Fruit fly (Drosophila melanogaster) whole organism, embryonic: ENCODE measurements around the gene CG34002.

Source experiments
- Asciz ChIP-seq: fragments of 200-800 bp; sonication (Bioruptor generic); optimal IDR thresholded peaks from 2 replicates; lab custom pipeline; 2017; ENCODE audit warnings: missing biosample characterization, mild to moderate bottlenecking, missing genetic modification characterization, missing genetic modification reagents
- CG10565 ChIP-seq: fragments of 200-800 bp; sonication (Bioruptor generic); optimal IDR thresholded peaks from 3 replicates; lab custom pipeline; 2016; ENCODE audit warnings: missing biosample characterization, mild to moderate bottlenecking, missing genetic modification characterization
- CG12744 ChIP-seq: fragments of 200-800 bp; sonication (Bioruptor generic); optimal IDR thresholded peaks from 2 replicates; lab custom pipeline; 2016; ENCODE audit warnings: missing biosample characterization, missing genetic modification characterization
- CG12769 ChIP-seq: fragments of 200-800 bp; sonication (Bioruptor generic); optimal IDR thresholded peaks from 2 replicates; lab custom pipeline; 2019; ENCODE audit warnings: missing biosample characterization, mild to moderate bottlenecking, missing genetic modification characterization, moderate library complexity
- CG13296 ChIP-seq: fragments of 200-800 bp; sonication (Bioruptor generic); optimal IDR thresholded peaks from 3 replicates; lab custom pipeline; 2018; ENCODE audit warnings: missing biosample characterization, mild to moderate bottlenecking, missing genetic modification characterization
- CG14014 ChIP-seq: fragments of 200-800 bp; sonication (Bioruptor generic); IDR thresholded peaks from 2 replicates; pipeline ENCODE4 v1.3.6; 2022; ENCODE audit warnings: missing biosample characterization, missing genetic modification characterization
- CG16779 ChIP-seq: fragments of 200-800 bp; sonication (Bioruptor generic); IDR thresholded peaks from 2 replicates; pipeline ENCODE4 v1.3.6; 2022; ENCODE audit warnings: missing biosample characterization, missing genetic modification characterization
- CG17612 ChIP-seq: fragments of 200-800 bp; sonication (Bioruptor generic); IDR thresholded peaks from 2 replicates; pipeline ENCODE4 v1.3.6; 2022; ENCODE audit warnings: missing biosample characterization, missing genetic modification characterization
- CG17802 ChIP-seq: fragments of 200-800 bp; sonication (Bioruptor generic); optimal IDR thresholded peaks from 2 replicates; lab custom pipeline; 2018; ENCODE audit warnings: missing biosample characterization, mild to moderate bottlenecking, missing genetic modification characterization, moderate library complexity
- CG2678 ChIP-seq: fragments of 200-800 bp; sonication (Bioruptor generic); optimal IDR thresholded peaks from 3 replicates; lab custom pipeline; 2019; ENCODE audit warnings: missing biosample characterization, mild to moderate bottlenecking, missing genetic modification characterization, moderate library complexity
- CG31441 ChIP-seq: fragments of 200-800 bp; sonication (Bioruptor generic); IDR thresholded peaks from 2 replicates; pipeline ENCODE4 v1.3.6; 2022; ENCODE audit warnings: missing biosample characterization, missing genetic modification characterization
- CG3163 ChIP-seq: fragments of 200-800 bp; sonication (Bioruptor generic); optimal IDR thresholded peaks from 3 replicates; lab custom pipeline; 2016; ENCODE audit warnings: missing biosample characterization, missing genetic modification characterization
- CG34224 ChIP-seq: fragments of 200-800 bp; sonication (Bioruptor generic); IDR thresholded peaks from 3 replicates; pipeline ENCODE4 v1.3.6; 2022; ENCODE audit warnings: missing biosample characterization, missing genetic modification characterization; ENCODE audit not compliant: partially characterized antibody
- CG34376 ChIP-seq: fragments of 200-800 bp; sonication (Bioruptor generic); optimal IDR thresholded peaks from 2 replicates; lab custom pipeline; 2018; ENCODE audit warnings: missing biosample characterization, mild to moderate bottlenecking, missing genetic modification characterization
- CG3995 ChIP-seq: fragments of 200-800 bp; sonication (Bioruptor generic); optimal IDR thresholded peaks from 3 replicates; lab custom pipeline; 2016; ENCODE audit warnings: missing biosample characterization, missing genetic modification characterization
- CG5180 ChIP-seq: fragments of 200-800 bp; sonication (Bioruptor generic); optimal IDR thresholded peaks from 3 replicates; lab custom pipeline; 2017; ENCODE audit warnings: missing biosample characterization, missing genetic modification characterization, mild to moderate bottlenecking, moderate library complexity, missing genetic modification reagents
- CG8388 ChIP-seq: fragments of 200-800 bp; sonication (Bioruptor generic); optimal IDR thresholded peaks from 2 replicates; lab custom pipeline; 2019; ENCODE audit warnings: missing biosample characterization, mild to moderate bottlenecking, missing genetic modification characterization, moderate library complexity
- Chrac-16 ChIP-seq: fragments of 200-800 bp; sonication (Bioruptor generic); optimal IDR thresholded peaks from 3 replicates; lab custom pipeline; 2016; ENCODE audit warnings: missing biosample characterization, missing genetic modification characterization
- Dbx ChIP-seq: fragments of 200-800 bp; sonication (Bioruptor generic); IDR thresholded peaks from 3 replicates; pipeline ENCODE4 v1.3.6; 2022; ENCODE audit warnings: missing biosample characterization, missing genetic modification characterization
- Dip2 ChIP-seq: fragments of 200-800 bp; sonication (Bioruptor generic); IDR thresholded peaks from 2 replicates; pipeline ENCODE4 v1.3.6; 2022; ENCODE audit warnings: missing biosample characterization, missing genetic modification characterization
- Dip3 ChIP-seq: fragments of 200-800 bp; sonication (Bioruptor generic); optimal IDR thresholded peaks from 3 replicates; lab custom pipeline; 2016; ENCODE audit warnings: missing biosample characterization, missing genetic modification characterization
- Hand ChIP-seq: fragments of 200-800 bp; sonication (Bioruptor generic); optimal IDR thresholded peaks from 2 replicates; lab custom pipeline; 2017; ENCODE audit warnings: mild to moderate bottlenecking, missing biosample characterization, missing genetic modification reagents, missing genetic modification characterization
- Hr3 ChIP-seq: fragments of 200-800 bp; sonication (Bioruptor generic); optimal IDR thresholded peaks from 3 replicates; lab custom pipeline; 2016; ENCODE audit warnings: missing biosample characterization, missing genetic modification characterization
- Lpt ChIP-seq: fragments of >200 bp; optimal IDR thresholded peaks from 2 replicates; lab custom pipeline; 2018; ENCODE audit warnings: missing biosample characterization, missing genetic modification characterization
- Med ChIP-seq: fragments of 200-800 bp; sonication (Bioruptor generic); peaks from one replicate; lab custom pipeline; 2016; ENCODE audit warnings: missing biosample characterization, missing genetic modification characterization, mild to moderate bottlenecking, inconsistent platforms, moderate library complexity
- Mrtf ChIP-seq: fragments of 200-800 bp; sonication (Bioruptor generic); IDR thresholded peaks from 3 replicates; pipeline ENCODE4 v1.3.6; 2022; ENCODE audit warnings: missing biosample characterization, missing genetic modification characterization
- Myb ChIP-seq: fragments of 200-800 bp; sonication (Bioruptor generic); optimal IDR thresholded peaks from 2 replicates; lab custom pipeline; 2016; ENCODE audit warnings: missing biosample characterization, missing genetic modification characterization
- Nf-YB ChIP-seq: fragments of 200-800 bp; sonication (Bioruptor generic); optimal IDR thresholded peaks from 3 replicates; lab custom pipeline; 2019; ENCODE audit warnings: missing biosample characterization, mild to moderate bottlenecking, missing genetic modification characterization, moderate library complexity
- NfI ChIP-seq: fragments of 200-800 bp; sonication (Bioruptor generic); optimal IDR thresholded peaks from 3 replicates; lab custom pipeline; 2018; ENCODE audit warnings: missing biosample characterization, mild to moderate bottlenecking, missing genetic modification characterization, moderate library complexity
- Sry-β ChIP-seq: fragments of 200-800 bp; sonication (Bioruptor generic); optimal IDR thresholded peaks from 2 replicates; lab custom pipeline; 2018; ENCODE audit warnings: missing biosample characterization, mild to moderate bottlenecking, missing genetic modification characterization, moderate library complexity
- Tbp ChIP-seq: fragments of >200 bp; optimal IDR thresholded peaks from 2 replicates; lab custom pipeline; 2018; ENCODE audit warnings: missing biosample characterization, missing genetic modification characterization
- YL-1 ChIP-seq: fragments of 200-800 bp; sonication (Bioruptor generic); optimal IDR thresholded peaks from 3 replicates; lab custom pipeline; 2017; ENCODE audit warnings: missing biosample characterization, mild to moderate bottlenecking, missing genetic modification characterization
- cato ChIP-seq: fragments of 200-800 bp; sonication (Bioruptor generic); optimal IDR thresholded peaks from 2 replicates; lab custom pipeline; 2016; ENCODE audit warnings: missing biosample characterization, missing genetic modification characterization, borderline replicate concordance
- croc ChIP-seq: fragments of 200-800 bp; sonication (Bioruptor generic); conservative IDR thresholded peaks from 3 replicates; pipeline ENCODE4 v1.3.6; 2022; ENCODE audit warnings: missing biosample characterization, missing genetic modification characterization
- crp ChIP-seq, 2 experiments: fragments of 200-800 bp; sonication (Bioruptor generic); optimal IDR thresholded peaks; 2 replicates in 1 of 2; 3 replicates in 1 of 2; lab custom pipeline; 2017; ENCODE audit warnings: missing biosample characterization in 2 of 2, missing genetic modification characterization in 2 of 2, mild to moderate bottlenecking in 1 of 2, moderate library complexity in 1 of 2
- dan ChIP-seq: fragments of 200-800 bp; sonication (Bioruptor generic); IDR thresholded peaks from 2 replicates; pipeline ENCODE4 v1.3.6; 2022; ENCODE audit warnings: missing biosample characterization, missing genetic modification characterization
- ems ChIP-seq: fragments of 200-800 bp; sonication (Bioruptor generic); optimal IDR thresholded peaks from 3 replicates; lab custom pipeline; 2016; ENCODE audit warnings: missing biosample characterization, missing genetic modification characterization
- hb ChIP-seq: fragments of 200-800 bp; sonication (Bioruptor generic); IDR thresholded peaks from 3 replicates; pipeline ENCODE4 v1.3.6; 2022; ENCODE audit warnings: missing biosample characterization, missing genetic modification characterization; ENCODE audit not compliant: partially characterized antibody
- lola ChIP-seq, 3 experiments: fragments of >200 bp in 2 of 3; fragments of 200-800 bp in 1 of 3; sonication (Bioruptor generic) in 1 of 3; optimal IDR thresholded peaks; 2 replicates each; lab custom pipeline; 2017 to 2019; ENCODE audit warnings: missing biosample characterization in 3 of 3, missing genetic modification characterization in 3 of 3, mild to moderate bottlenecking in 1 of 3, moderate library complexity in 1 of 3
- mirr ChIP-seq: fragments of 200-800 bp; sonication (Bioruptor generic); optimal IDR thresholded peaks from 3 replicates; lab custom pipeline; 2018; ENCODE audit warnings: missing biosample characterization, mild to moderate bottlenecking, missing genetic modification characterization
- sc ChIP-seq, 3 experiments: fragments of >200 bp in 2 of 3; fragments of 200-800 bp in 1 of 3; sonication (Bioruptor generic) in 1 of 3; optimal IDR thresholded peaks; 2 replicates in 2 of 3; 3 replicates in 1 of 3; lab custom pipeline; 2017; ENCODE audit warnings: mild to moderate bottlenecking in 1 of 3, missing biosample characterization in 1 of 3, missing genetic modification characterization in 1 of 3, missing genetic modification reagents in 1 of 3
- sd ChIP-seq: fragments of 200-800 bp; sonication (Bioruptor generic); optimal IDR thresholded peaks from 3 replicates; lab custom pipeline; 2018; ENCODE audit warnings: missing biosample characterization, mild to moderate bottlenecking, missing genetic modification characterization, moderate library complexity
- so ChIP-seq: fragments of 200-800 bp; sonication (Bioruptor generic); IDR thresholded peaks from 3 replicates; pipeline ENCODE4 v1.3.6; 2022; ENCODE audit warnings: missing biosample characterization, missing genetic modification characterization
- tna ChIP-seq: fragments of 200-800 bp; sonication (Bioruptor generic); IDR thresholded peaks from 2 replicates; pipeline ENCODE4 v1.3.6; 2022; ENCODE audit warnings: missing biosample characterization, missing genetic modification characterization; ENCODE audit not compliant: partially characterized antibody
- unpg ChIP-seq: fragments of 200-800 bp; sonication (Bioruptor generic); optimal IDR thresholded peaks from 3 replicates; lab custom pipeline; 2018; ENCODE audit warnings: missing biosample characterization, mild to moderate bottlenecking, missing genetic modification characterization, moderate library complexity
- wek ChIP-seq: fragments of 200-800 bp; sonication (Bioruptor generic); optimal IDR thresholded peaks from 3 replicates; lab custom pipeline; 2018; ENCODE audit warnings: missing biosample characterization, mild to moderate bottlenecking, missing genetic modification characterization, moderate library complexity
- zen ChIP-seq: fragments of 200-800 bp; sonication (Bioruptor generic); optimal IDR thresholded peaks from 3 replicates; lab custom pipeline; 2018; ENCODE audit warnings: missing biosample characterization, mild to moderate bottlenecking, missing genetic modification characterization, moderate library complexity

Gene CG34002

DNA sequence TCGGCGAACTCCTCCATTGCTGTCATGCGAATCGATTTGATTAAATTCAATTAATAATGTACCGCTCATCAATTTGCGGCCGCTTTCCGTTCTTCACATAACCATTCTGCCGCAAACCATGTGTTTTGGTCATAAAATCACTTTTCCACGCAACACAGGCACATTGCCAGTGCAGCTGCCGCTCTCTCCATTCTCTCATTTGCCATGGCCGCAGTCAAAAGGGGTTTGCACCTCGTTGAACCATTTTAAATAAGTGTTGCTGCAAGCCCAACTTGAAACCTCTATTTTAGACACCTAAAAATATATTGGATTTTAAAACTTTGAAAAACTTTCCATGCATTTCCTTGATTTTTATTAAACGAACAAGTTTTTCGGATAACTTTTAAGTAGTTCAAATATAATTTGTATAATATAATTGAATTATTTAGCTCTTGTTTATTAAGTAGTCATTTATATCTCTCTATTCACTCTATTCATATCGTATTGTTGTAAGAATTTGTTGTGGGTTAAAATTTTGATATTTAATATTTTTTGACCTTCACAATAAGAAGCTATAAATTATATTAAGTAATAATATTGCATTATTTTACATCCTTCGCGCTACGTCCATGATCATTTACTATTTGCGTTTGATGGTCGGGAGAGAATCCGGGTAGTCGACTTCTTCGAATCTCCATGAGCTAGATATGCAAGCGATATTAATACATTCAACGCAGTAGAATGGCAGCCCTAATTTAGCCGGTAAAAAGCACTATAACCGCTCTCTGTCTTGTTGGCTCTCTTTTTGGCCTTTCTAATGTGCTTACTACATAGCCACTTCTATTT lies 1.4 kb upstream of the CG34002 start, which contains the start of gene CG5535 (continued):
- peak; percentile 73 for TF ChIP-seq Nf-YB (GFP tag; lab: Kevin White, UChicago)
- peak; percentile 61 for TF ChIP-seq YL-1 (GFP tag; lab: Kevin White, UChicago)
- peak; percentile 80 for TF ChIP-seq CG14014
- peak; percentile 11 for TF ChIP-seq ems (GFP tag; lab: Kevin White, UChicago)
- no peak for TF ChIP-seq CG12744 (GFP tag; lab: Kevin White, UChicago)
- no peak for TF ChIP-seq so (GFP tag; lab: Robert Waterston, UW)
- TF ChIP-seq CG12769 (tag; lab: Kevin White, UChicago) = peak; percentile 75
- no peak for TF ChIP-seq sc (optimal IDR thresholded peaks at IDR 0.05; lab: Kevin White, UChicago)
- TF ChIP-seq sc (GFP tag; optimal IDR thresholded peaks at IDR 0.05; lab: Kevin White, UChicago) = peak; percentile 84
- TF ChIP-seq CG13296 (GFP tag; lab: Kevin White, UChicago) = peak; percentile 81
- TF ChIP-seq cato (GFP tag; lab: Kevin White, UChicago) = peak; percentile 69
- TF ChIP-seq Chrac-16 (GFP tag; lab: Kevin White, UChicago) = peak; percentile 64
- TF ChIP-seq CG34224 (GFP tag; lab: Robert Waterston, UW) = 0 out of 3 replicates have a peak, but pooled peaks have one; percentile 14
- TF ChIP-seq CG34376 (GFP tag; lab: Kevin White, UChicago) = peak; percentile 49
- TF ChIP-seq Hand = peak; percentile 75
- TF ChIP-seq CG2678 (tag; lab: Kevin White, UChicago) = peak; percentile 94
- no peak; the same call in 1 of the 3 replicates for TF ChIP-seq Dbx (GFP tag; lab: Robert Waterston, UW)
- TF ChIP-seq Med = peak; percentile 93
- peak; percentile 78 for TF ChIP-seq NfI (GFP tag; lab: Kevin White, UChicago)
- peak; percentile 81 for TF ChIP-seq CG8388 (GFP tag; lab: Kevin White, UChicago)
- TF ChIP-seq CG3163 (GFP tag; lab: Kevin White, UChicago) = no peak
- no peak for TF ChIP-seq tna (GFP tag; lab: Robert Waterston, UW)
- peak; percentile 59 for TF ChIP-seq zen
- peak; percentile 89 for TF ChIP-seq CG31441 (GFP tag; lab: Robert Waterston, UW)
- TF ChIP-seq CG5180 (GFP tag; lab: Kevin White, UChicago) = peak; percentile 65
- peak; percentile 67; the same call in 1 of the 3 replicates for TF ChIP-seq croc
- TF ChIP-seq CG10565 = no peak
- TF ChIP-seq Myb (GFP tag; lab: Kevin White, UChicago) = peak; percentile 24
- TF ChIP-seq CG3995 = no peak
- TF ChIP-seq Asciz (GFP tag; lab: Kevin White, UChicago) = peak; percentile 69
- TF ChIP-seq Lpt (GFP tag; lab: Kevin White, UChicago) = no peak
- peak; percentile 55; the same call in 2 of the 3 replicates for TF ChIP-seq Mrtf (GFP tag; lab: Robert Waterston, UW)
- peak; percentile 84 for TF ChIP-seq CG16779 (GFP tag; lab: Robert Waterston, UW)
- TF ChIP-seq CG17612 (GFP tag; lab: Robert Waterston, UW) = peak; percentile 22; the same call in 1 of the 2 replicates
- peak; percentile 28 for TF ChIP-seq sd
- TF ChIP-seq Tbp (GFP tag; lab: Kevin White, UChicago) = no peak
- TF ChIP-seq Hr3 (GFP tag; lab: Kevin White, UChicago) = peak; percentile 85
- peak; percentile 8 for TF ChIP-seq CG17802 (tag; lab: Kevin White, UChicago)
- TF ChIP-seq Dip2 (GFP tag; lab: Robert Waterston, UW) = no peak
- no peak for TF ChIP-seq hb
- TF ChIP-seq unpg (GFP tag; lab: Kevin White, UChicago) = peak; percentile 76
- peak; percentile 17 for TF ChIP-seq Dip3
- TF ChIP-seq Sry-β = peak; percentile 27
- no peak for TF ChIP-seq wek (GFP tag; lab: Kevin White, UChicago)
- peak in 1 of 2 experiments; percentile 21 for TF ChIP-seq crp (GFP tag; optimal IDR thresholded peaks at IDR 0.05; lab: Kevin White, UChicago)
- TF ChIP-seq dan (GFP tag; lab: Robert Waterston, UW) = no peak
- peak; percentile 36 for TF ChIP-seq mirr (GFP tag; lab: Kevin White, UChicago)
- TF ChIP-seq lola (GFP tag; optimal IDR thresholded peaks at IDR 0.05; lab: Kevin White, UChicago) = peak in 1 of 3 experiments; percentile 92
